Fruit fly (Drosophila melanogaster): ENCODE measurements around the gene AOX2.

AOX2 gene

DNA sequence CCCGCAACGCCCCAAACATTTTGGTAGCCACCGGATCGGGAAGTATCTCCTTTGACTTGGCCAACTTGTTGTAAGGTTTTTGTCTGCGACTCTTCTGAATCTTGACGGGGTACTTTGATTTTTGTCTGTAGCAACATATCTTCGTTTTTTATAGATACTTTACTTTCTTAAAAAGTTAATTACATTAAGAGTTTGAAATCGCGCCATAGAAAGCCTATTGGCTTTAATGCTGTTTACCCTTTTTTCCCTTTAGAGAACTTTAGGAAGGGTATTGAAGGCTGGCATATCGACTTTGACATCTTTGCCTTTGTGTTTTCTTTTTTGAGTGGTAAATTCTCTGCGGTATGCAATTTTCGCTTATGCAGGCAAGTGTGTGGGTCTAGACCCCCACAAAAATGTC is 24.1 kb upstream of the AOX2 start (continued):
- TF ChIP-seq CG3032 (tag; optimal IDR thresholded peaks at IDR 0.05) (peak; percentile 7), Hr4 (GFP tag; optimal IDR thresholded peaks at IDR 0.05) (peak; percentile 82), CG16779 (tag; optimal IDR thresholded peaks at IDR 0.05) (no peak), Eip75B (GFP tag; optimal IDR thresholded peaks at IDR 0.05) (peak; percentile 51), CG7368 (GFP tag; optimal IDR thresholded peaks at IDR 0.05) (no peak), esn (GFP tag; optimal IDR thresholded peaks at IDR 0.05) (peak; percentile 72), Lpt (GFP tag; optimal IDR thresholded peaks at IDR 0.05) (peak; percentile 57), CG6276 (GFP tag; optimal IDR thresholded peaks at IDR 0.05) (peak; percentile 40), cyc (GFP tag; optimal IDR thresholded peaks at IDR 0.05) (peak; percentile 69), CG6854 (GFP tag; optimal IDR thresholded peaks at IDR 0.05) (no peak), eg (GFP tag; IDR thresholded peaks at IDR 0.05) (peak; percentile 69), Eip93F (GFP tag; optimal IDR thresholded peaks at IDR 0.05) (no peak), dsx (GFP tag; optimal IDR thresholded peaks at IDR 0.05; ENCODE audit: poor library complexity, severe bottlenecking) (peak; percentile 19), Met (GFP tag; optimal IDR thresholded peaks at IDR 0.05) (peak; percentile 72), Sox15 (GFP tag; optimal IDR thresholded peaks at IDR 0.05) (no peak)

DNA sequence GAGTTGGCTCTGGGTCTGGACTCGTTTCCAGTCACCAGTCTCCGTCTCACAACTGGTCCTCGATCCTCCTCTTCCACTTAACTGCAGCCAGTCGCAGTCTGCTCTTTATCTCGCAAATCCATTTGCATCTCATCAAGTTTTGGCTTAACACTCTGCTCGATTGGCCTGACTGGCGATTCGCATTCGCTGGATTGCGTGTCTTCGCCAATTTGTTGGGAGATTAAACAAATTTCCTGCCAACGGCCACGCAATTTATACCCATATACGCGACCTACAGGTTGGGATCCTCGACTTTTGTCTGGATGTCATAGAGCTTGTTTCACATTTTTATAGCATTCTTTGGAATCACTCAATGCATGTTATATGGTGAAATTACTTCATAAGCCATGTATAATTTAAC is 15.1 kb upstream of the AOX2 start:
- peak; percentile 46 for TF ChIP-seq Eip78C (GFP tag)
- TF ChIP-seq ss (GFP tag; optimal IDR thresholded peaks at IDR 0.05) = peak in 1 of 2 experiments; percentile 93
- TF ChIP-seq CG3032 (tag; optimal IDR thresholded peaks at IDR 0.05) = no peak
- TF ChIP-seq svp (GFP tag) = peak; percentile 28

dm6 chr3R:15556524-15556923 is 14.3 kb upstream of the AOX2 start:
- TF ChIP-seq CG31627 (GFP tag; optimal IDR thresholded peaks at IDR 0.05) (peak; percentile 2), CG8119 (GFP tag; IDR thresholded peaks at IDR 0.05) (peak; percentile 57), CG10669 (GFP tag; optimal IDR thresholded peaks at IDR 0.05) (peak; percentile 84), CG6792 (GFP tag; optimal IDR thresholded peaks at IDR 0.05) (peak; percentile 55), OdsH (GFP tag; optimal IDR thresholded peaks at IDR 0.05) (peak; percentile 69), CG15336 (GFP tag; IDR thresholded peaks at IDR 0.05) (0 out of 2 replicates have a peak, but pooled peaks have one; percentile 25), CG11902 (GFP tag; optimal IDR thresholded peaks at IDR 0.05) (peak; percentile 45), esn (GFP tag; optimal IDR thresholded peaks at IDR 0.05) (peak; percentile 46), CG3919 (GFP tag; optimal IDR thresholded peaks at IDR 0.05) (peak; percentile 74), fd85E (GFP tag; optimal IDR thresholded peaks at IDR 0.05) (no peak), ss (GFP tag; optimal IDR thresholded peaks at IDR 0.05) (peak; percentile 67 to 85), Smox (GFP tag; optimal IDR thresholded peaks at IDR 0.05) (peak; percentile 35), net (GFP tag; optimal IDR thresholded peaks at IDR 0.05) (peak; percentile 45), CG11294 (GFP tag; IDR thresholded peaks at IDR 0.05) (no peak), Gug (GFP tag; IDR thresholded peaks at IDR 0.05) (no peak), Hr4 (GFP tag; optimal IDR thresholded peaks at IDR 0.05) (peak; percentile 62), CG6276 (GFP tag; optimal IDR thresholded peaks at IDR 0.05) (peak; percentile 19), Eip78C (GFP tag) (peak; percentile 94), CG32006 (GFP tag; optimal IDR thresholded peaks at IDR 0.05) (peak; percentile 66), Hr38 (GFP tag; optimal IDR thresholded peaks at IDR 0.05) (no peak), CG9139 (GFP tag; optimal IDR thresholded peaks at IDR 0.05) (peak; percentile 76), CG10631 (GFP tag; optimal IDR thresholded peaks at IDR 0.05) (peak; percentile 68), Sox14 (GFP tag; optimal IDR thresholded peaks at IDR 0.05) (peak; percentile 61), CG8319 (GFP tag; optimal IDR thresholded peaks at IDR 0.05) (peak; percentile 34), CG16779 (tag; optimal IDR thresholded peaks at IDR 0.05) (no peak), CG1621 (tag; optimal IDR thresholded peaks at IDR 0.05) (peak; percentile 72), Met (GFP tag; optimal IDR thresholded peaks at IDR 0.05) (peak; percentile 44), spab (GFP tag; optimal IDR thresholded peaks at IDR 0.05) (peak; percentile 77), Sox102F (GFP tag; optimal IDR thresholded peaks at IDR 0.05) (peak; percentile 11), Eip93F (GFP tag; optimal IDR thresholded peaks at IDR 0.05) (no peak), CG6808 (GFP tag; optimal IDR thresholded peaks at IDR 0.05) (peak; percentile 81), svp (GFP tag) (peak; percentile 79), Hr39 (GFP tag; optimal IDR thresholded peaks at IDR 0.05) (peak; percentile 8), acj6 (GFP tag; optimal IDR thresholded peaks at IDR 0.05) (peak; percentile 69), Sox15 (GFP tag; optimal IDR thresholded peaks at IDR 0.05) (peak; percentile 45), Blimp-1 (GFP tag; optimal IDR thresholded peaks at IDR 0.05) (no peak), dsx (GFP tag; optimal IDR thresholded peaks at IDR 0.05; ENCODE audit: poor library complexity, severe bottlenecking) (peak; percentile 84), cyc (GFP tag; optimal IDR thresholded peaks at IDR 0.05) (peak; percentile 18), CG11762 (GFP tag; optimal IDR thresholded peaks at IDR 0.05; ENCODE audit: insufficient read depth) (peak; percentile 62), CG3032 (tag; optimal IDR thresholded peaks at IDR 0.05) (peak; percentile 86), CG34406 (GFP tag; optimal IDR thresholded peaks at IDR 0.05) (peak; percentile 57)

Measured in whole organism, prepupa.